Worm (Caenorhabditis elegans) whole organism, L3 larva: ENCODE data around the gene sod-1.

ENCODE experiments used
- R02D3.7 ChIP-seq: fragments of 150-350 bp; optimal IDR thresholded peaks from 2 replicates; lab custom pipeline; 2014; ENCODE audit warnings: missing biosample characterization, missing genetic modification characterization
- aly-2 ChIP-seq: fragments of 150-350 bp; optimal IDR thresholded peaks from 2 replicates; lab custom pipeline; 2014; ENCODE audit warnings: missing biosample characterization, missing genetic modification characterization
- ama-1 ChIP-seq: fragments of 150-350 bp; optimal IDR thresholded peaks from 2 replicates; lab custom pipeline; 2018
- ceh-16 ChIP-seq: sonication (generic microtip); optimal IDR thresholded peaks from 2 replicates; lab custom pipeline; 2017; ENCODE audit warnings: missing biosample characterization, missing genetic modification characterization
- ceh-28 ChIP-seq: fragments of 150-350 bp; optimal IDR thresholded peaks from 2 replicates; lab custom pipeline; 2014; ENCODE audit warnings: missing biosample characterization, missing genetic modification reagents, missing genetic modification characterization
- ceh-82 ChIP-seq: fragments of 150-350 bp; optimal IDR thresholded peaks from 2 replicates; lab custom pipeline; 2014; ENCODE audit warnings: missing biosample characterization, missing genetic modification characterization
- daf-12 ChIP-seq: fragments of 150-350 bp; optimal IDR thresholded peaks from 2 replicates; lab custom pipeline; 2014; ENCODE audit warnings: missing biosample characterization, missing genetic modification reagents, missing genetic modification characterization
- egl-5 ChIP-seq: fragments of 150-350 bp; optimal IDR thresholded peaks from 2 replicates; lab custom pipeline; 2017; ENCODE audit warnings: missing biosample characterization, missing genetic modification reagents, missing genetic modification characterization, inconsistent platforms
- elt-1 ChIP-seq: fragments of 150-350 bp; optimal IDR thresholded peaks from 2 replicates; lab custom pipeline; 2014; ENCODE audit warnings: missing biosample characterization, missing genetic modification characterization
- elt-2 ChIP-seq: sonication (generic microtip); optimal IDR thresholded peaks from 2 replicates; lab custom pipeline; 2016; ENCODE audit warnings: missing genetic modification reagents, mild to moderate bottlenecking, missing genetic modification characterization, missing compliant biosample characterization
- elt-3 ChIP-seq, 3 experiments: fragments of 150-350 bp in 1 of 3; sonication (generic microtip) in 2 of 3; optimal IDR thresholded peaks; 2 replicates in 2 of 3; 4 replicates in 1 of 3; lab custom pipeline; 2014 to 2017; ENCODE audit warnings: missing biosample characterization in 3 of 3, missing genetic modification characterization in 3 of 3
- eor-1 ChIP-seq, 2 experiments: fragments of 150-350 bp; optimal IDR thresholded peaks; 2 replicates each; lab custom pipeline; 2014 to 2018; ENCODE audit warnings: missing biosample characterization in 2 of 2, missing genetic modification characterization in 2 of 2
- fkh-10 ChIP-seq: sonication (generic microtip); optimal IDR thresholded peaks from 2 replicates; lab custom pipeline; 2017; ENCODE audit warnings: missing biosample characterization, missing genetic modification reagents, missing genetic modification characterization
- fkh-2 ChIP-seq: fragments of 150-350 bp; optimal IDR thresholded peaks from 2 replicates; lab custom pipeline; 2014; ENCODE audit warnings: missing biosample characterization, missing genetic modification reagents, missing genetic modification characterization
- fos-1 ChIP-seq: fragments of 150-350 bp; optimal IDR thresholded peaks from 2 replicates; lab custom pipeline; 2014; ENCODE audit warnings: missing biosample characterization, missing genetic modification characterization
- hmg-11 ChIP-seq: sonication (generic microtip); optimal IDR thresholded peaks from 2 replicates; lab custom pipeline; 2016; ENCODE audit warnings: missing genetic modification characterization, missing compliant biosample characterization
- jun-1 ChIP-seq: fragments of 150-350 bp; optimal IDR thresholded peaks from 2 replicates; lab custom pipeline; 2014; ENCODE audit warnings: missing biosample characterization, missing genetic modification reagents, missing genetic modification characterization
- lin-15B ChIP-seq: fragments of 150-350 bp; optimal IDR thresholded peaks from 2 replicates; lab custom pipeline; 2014; ENCODE audit warnings: missing biosample characterization, missing genetic modification characterization
- lin-39 ChIP-seq: fragments of 150-350 bp; optimal IDR thresholded peaks from 2 replicates; lab custom pipeline; 2018; ENCODE audit warnings: missing biosample characterization, missing genetic modification reagents, missing genetic modification characterization
- lsy-12 ChIP-seq: sonication (generic microtip); optimal IDR thresholded peaks from 2 replicates; lab custom pipeline; 2016; ENCODE audit warnings: mild to moderate bottlenecking, missing genetic modification characterization, missing compliant biosample characterization
- mml-1 ChIP-seq: fragments of 150-350 bp; sonication (generic microtip); optimal IDR thresholded peaks from 3 replicates; lab custom pipeline; 2014; ENCODE audit warnings: missing biosample characterization, missing genetic modification characterization
- nfya-1 ChIP-seq: sonication (generic microtip); optimal IDR thresholded peaks from 2 replicates; lab custom pipeline; 2017; ENCODE audit warnings: missing genetic modification characterization, mild to moderate bottlenecking, missing compliant biosample characterization, antibody characterized with exemption, moderate library complexity; ENCODE audit not compliant: insufficient read depth
- nhr-12 ChIP-seq: fragments of 150-350 bp; optimal IDR thresholded peaks from 2 replicates; lab custom pipeline; 2014; ENCODE audit warnings: missing biosample characterization, missing genetic modification characterization
- nhr-23 ChIP-seq: fragments of 150-350 bp; optimal IDR thresholded peaks from 2 replicates; lab custom pipeline; 2014; ENCODE audit warnings: missing biosample characterization, missing genetic modification reagents, missing genetic modification characterization
- nhr-237 ChIP-seq: fragments of 150-350 bp; optimal IDR thresholded peaks from 2 replicates; lab custom pipeline; 2014; ENCODE audit warnings: missing biosample characterization, missing genetic modification characterization
- nhr-25 ChIP-seq: sonication (generic microtip); optimal IDR thresholded peaks from 2 replicates; lab custom pipeline; 2017; ENCODE audit warnings: missing biosample characterization, missing genetic modification characterization
- nhr-43 ChIP-seq: sonication (generic microtip); optimal IDR thresholded peaks from 2 replicates; lab custom pipeline; 2016; ENCODE audit warnings: mild to moderate bottlenecking, missing genetic modification characterization, missing compliant biosample characterization; ENCODE audit not compliant: poor library complexity, severe bottlenecking
- nhr-67 ChIP-seq: fragments of 150-350 bp; optimal IDR thresholded peaks from 2 replicates; lab custom pipeline; 2014; ENCODE audit warnings: missing biosample characterization, missing genetic modification characterization
- nhr-76 ChIP-seq: fragments of 150-350 bp; sonication (generic microtip); optimal IDR thresholded peaks from 5 replicates; lab custom pipeline; 2014; ENCODE audit warnings: missing biosample characterization, missing genetic modification characterization
- nhr-77 ChIP-seq: fragments of 150-350 bp; optimal IDR thresholded peaks from 2 replicates; lab custom pipeline; 2014; ENCODE audit warnings: missing biosample characterization, missing genetic modification characterization
- pha-4 ChIP-seq: fragments of 150-350 bp; optimal IDR thresholded peaks from 2 replicates; lab custom pipeline; 2014; ENCODE audit warnings: missing biosample characterization, missing genetic modification reagents, missing genetic modification characterization
- pqm-1 ChIP-seq: fragments of 150-350 bp; optimal IDR thresholded peaks from 2 replicates; lab custom pipeline; 2017; ENCODE audit warnings: missing biosample characterization, missing genetic modification characterization, inconsistent platforms
- sea-2 ChIP-seq: fragments of 150-350 bp; sonication (generic microtip); optimal IDR thresholded peaks from 4 replicates; lab custom pipeline; 2014; ENCODE audit warnings: missing biosample characterization, missing genetic modification reagents, missing genetic modification characterization
- skn-1 ChIP-seq: fragments of 150-350 bp; optimal IDR thresholded peaks from 2 replicates; lab custom pipeline; 2014; ENCODE audit warnings: missing biosample characterization, missing genetic modification characterization
- snpc-4 ChIP-seq: fragments of 150-350 bp; optimal IDR thresholded peaks from 2 replicates; lab custom pipeline; 2014; ENCODE audit warnings: missing biosample characterization, missing genetic modification characterization
- tbx-2 ChIP-seq: sonication (generic microtip); optimal IDR thresholded peaks from 2 replicates; lab custom pipeline; 2016; ENCODE audit warnings: mild to moderate bottlenecking, missing genetic modification characterization, missing compliant biosample characterization
- unc-39 ChIP-seq: sonication (generic microtip); optimal IDR thresholded peaks from 4 replicates; lab custom pipeline; 2017; ENCODE audit warnings: missing biosample characterization, missing genetic modification characterization
- zag-1 ChIP-seq: fragments of 150-350 bp; optimal IDR thresholded peaks from 2 replicates; lab custom pipeline; 2014; ENCODE audit warnings: missing biosample characterization, missing genetic modification characterization
- ztf-11 ChIP-seq: fragments of 150-350 bp; optimal IDR thresholded peaks from 2 replicates; lab custom pipeline; 2014; ENCODE audit warnings: missing biosample characterization, missing genetic modification characterization
- ztf-4 ChIP-seq: fragments of 150-350 bp; optimal IDR thresholded peaks from 2 replicates; lab custom pipeline; 2014; ENCODE audit warnings: missing biosample characterization, missing genetic modification characterization

The sod-1 gene

ce11 chrII:6970515-6970914 is 3.2 kb downstream of the sod-1 start, which contains the start of gene C15F1.5:
C15F1.5 (minus strand) TSS chrII:6970615.
- TF ChIP-seq skn-1 (tag; lab: Kevin White, UChicago) (no peak), ceh-28 (tag; lab: Kevin White, UChicago) (no peak), mml-1 (tag; lab: Kevin White, UChicago) (no peak), ztf-11 (no peak), egl-5 (tag; lab: Kevin White, UChicago) (no peak), nhr-77 (no peak), nhr-67 (tag; lab: Kevin White, UChicago) (no peak)

- peak; percentile 23 for TF ChIP-seq elt-2 (tag; lab: Kevin White, UChicago)
- peak; percentile 61 for TF ChIP-seq ceh-28 (tag; lab: Kevin White, UChicago)
- no peak for TF ChIP-seq eor-1 (tag; optimal IDR thresholded peaks at IDR 0.05; lab: Kevin White, UChicago)
- TF ChIP-seq nhr-77: peak; percentile 73
- TF ChIP-seq fos-1 (tag; lab: Kevin White, UChicago): no peak
- peak; percentile 72 for TF ChIP-seq lsy-12 (tag; lab: Kevin White, UChicago)
- TF ChIP-seq jun-1: peak; percentile 3
- TF ChIP-seq nhr-237: no peak
- no peak for TF ChIP-seq nhr-76 (tag; lab: Kevin White, UChicago)
- peak; percentile 44 for TF ChIP-seq pqm-1 (tag; lab: Kevin White, UChicago)
- no peak for TF ChIP-seq fkh-2 (tag; lab: Kevin White, UChicago)
- TF ChIP-seq sea-2: no peak
- peak; percentile 83 for TF ChIP-seq R02D3.7
- peak; percentile 49 for TF ChIP-seq nhr-23
- TF ChIP-seq ceh-16: no peak
- peak; percentile 97 for TF ChIP-seq ama-1 (lab: Kevin White, UChicago)
- TF ChIP-seq pha-4 (tag; lab: Kevin White, UChicago): peak; percentile 39
- no peak for TF ChIP-seq fkh-10 (GFP tag; lab: Kevin White, UChicago)
- peak; percentile 5 for TF ChIP-seq daf-12 (tag; lab: Kevin White, UChicago)
- TF ChIP-seq nhr-12 (tag; lab: Kevin White, UChicago): no peak
- TF ChIP-seq aly-2 (tag; lab: Kevin White, UChicago): no peak
- TF ChIP-seq nfya-1 (tag; lab: Kevin White, UChicago): peak; percentile 66
- peak; percentile 99 for TF ChIP-seq snpc-4 (tag; lab: Kevin White, UChicago)
- no peak for TF ChIP-seq elt-1 (tag; lab: Kevin White, UChicago)
- peak; percentile 65 for TF ChIP-seq lin-15B
- TF ChIP-seq ztf-4 (tag; lab: Kevin White, UChicago): no peak
- peak; percentile 48 for TF ChIP-seq ceh-82 (tag; lab: Kevin White, UChicago)
- no peak for TF ChIP-seq skn-1 (tag; lab: Kevin White, UChicago)
- TF ChIP-seq mml-1 (tag; lab: Kevin White, UChicago): no peak
- TF ChIP-seq ztf-11: no peak
- TF ChIP-seq unc-39: no peak
- no peak for TF ChIP-seq zag-1 (tag; lab: Kevin White, UChicago)
- no peak for TF ChIP-seq nhr-67 (tag; lab: Kevin White, UChicago)
- TF ChIP-seq nhr-25 (tag; lab: Kevin White, UChicago): peak; percentile 67
- TF ChIP-seq hmg-11 (tag; lab: Kevin White, UChicago): peak; percentile 5
- peak; percentile 48 for TF ChIP-seq tbx-2 (tag; lab: Kevin White, UChicago)
- TF ChIP-seq nhr-43: peak; percentile 62
- TF ChIP-seq lin-39 (tag; lab: Kevin White, UChicago): peak; percentile 81
- TF ChIP-seq egl-5 (tag; lab: Kevin White, UChicago): no peak
- peak in 1 of 3 experiments; percentile 25 for TF ChIP-seq elt-3 (tag; optimal IDR thresholded peaks at IDR 0.05; lab: Kevin White, UChicago)
Measured at ce11 chrII:6968191-6968675, 5.5 kb downstream of the sod-1 start.

- peak; percentile 35 for TF ChIP-seq lin-15B
- TF ChIP-seq snpc-4 (tag; lab: Kevin White, UChicago): peak; percentile 86
- peak; percentile 28 for TF ChIP-seq hmg-11 (tag; lab: Kevin White, UChicago)
- peak; percentile 37 for TF ChIP-seq nfya-1 (tag; lab: Kevin White, UChicago)
- no peak for TF ChIP-seq ztf-4 (tag; lab: Kevin White, UChicago)
- peak; percentile 76 for TF ChIP-seq R02D3.7
- TF ChIP-seq ceh-28 (tag; lab: Kevin White, UChicago): no peak
- peak; percentile 49 for TF ChIP-seq nhr-23
- no peak for TF ChIP-seq mml-1 (tag; lab: Kevin White, UChicago)
Measured at ce11 chrII:6967618-6968017, 6.1 kb downstream of the sod-1 start, which contains the start of gene eif-2Bgamma. eif-2Bgamma (minus strand) TSS chrII:6967648.
